Worm (Caenorhabditis elegans): ENCODE measurements around the gene B0403.5.

DNA sequence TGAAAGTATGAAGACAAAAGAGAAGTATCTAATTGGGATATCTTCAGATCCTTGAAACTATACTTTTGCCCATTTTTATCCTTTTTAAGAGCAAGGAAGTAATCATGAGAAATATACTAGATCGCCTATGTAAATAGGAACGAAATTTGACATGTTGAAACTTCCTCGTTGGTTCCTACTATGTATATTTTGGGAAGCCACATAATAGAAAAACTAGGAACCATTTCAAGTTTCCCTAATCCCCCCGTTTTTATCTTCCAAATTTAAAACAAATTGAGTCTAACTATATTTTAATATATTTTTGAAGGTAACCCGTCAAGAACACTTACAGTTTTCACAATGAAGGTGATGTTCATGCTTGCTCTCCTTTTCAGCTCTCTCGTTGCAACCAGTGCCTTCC is 28.7 kb upstream of the B0403.5 start, which contains the start of gene flp-26:
- TF ChIP-seq lin-35 (GFP tag; optimal IDR thresholded peaks at IDR 0.05), result no peak
- no peak for TF ChIP-seq skn-1 (tag; optimal IDR thresholded peaks at IDR 0.05)
- TF ChIP-seq mep-1 (tag; optimal IDR thresholded peaks at IDR 0.05), result no peak
- no peak for TF ChIP-seq aly-2 (tag; optimal IDR thresholded peaks at IDR 0.05)
- TF ChIP-seq egl-13 (tag; optimal IDR thresholded peaks at IDR 0.05), result no peak
